Worm (Caenorhabditis elegans) whole organism, dauer: Measurements from ENCODE around the gene F41H10.5.
"Not testable (repeated sequence)": the region's sequence is repeated elsewhere in the genome, so short reads cannot be mapped to it uniquely, and the experiment has no call there.

Source experiments
- unc-62 ChIP-seq: sonication (generic microtip); optimal IDR thresholded peaks from 2 replicates; lab custom pipeline; 2017; ENCODE audit warnings: missing biosample characterization, missing genetic modification reagents, missing genetic modification characterization

Gene F41H10.5

DNA sequence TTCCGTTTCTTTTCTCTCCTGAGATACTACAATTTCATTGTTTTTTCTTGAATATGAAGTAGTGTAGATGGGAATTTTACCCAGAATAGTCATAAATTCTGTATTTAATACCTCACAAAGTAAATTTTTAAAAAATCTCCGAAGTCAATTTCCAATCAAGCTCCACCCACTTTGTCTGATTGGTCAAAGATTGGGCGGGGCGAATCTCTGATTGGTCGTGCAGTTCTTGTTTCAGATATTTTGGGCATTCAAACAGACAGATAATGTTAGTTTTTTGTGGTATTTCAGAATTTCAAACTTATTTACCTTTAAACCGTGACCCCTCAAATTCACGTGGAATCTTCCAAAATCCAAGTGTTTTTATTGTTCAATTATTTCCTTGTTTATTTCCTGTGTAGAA is at the start of gene F41H10.5:
F41H10.5 (plus strand) TSS at position 375 of the 400 bp plus-strand sequence.
- no peak for TF ChIP-seq unc-62 (GFP tag; lab: Kevin White, UChicago)

DNA sequence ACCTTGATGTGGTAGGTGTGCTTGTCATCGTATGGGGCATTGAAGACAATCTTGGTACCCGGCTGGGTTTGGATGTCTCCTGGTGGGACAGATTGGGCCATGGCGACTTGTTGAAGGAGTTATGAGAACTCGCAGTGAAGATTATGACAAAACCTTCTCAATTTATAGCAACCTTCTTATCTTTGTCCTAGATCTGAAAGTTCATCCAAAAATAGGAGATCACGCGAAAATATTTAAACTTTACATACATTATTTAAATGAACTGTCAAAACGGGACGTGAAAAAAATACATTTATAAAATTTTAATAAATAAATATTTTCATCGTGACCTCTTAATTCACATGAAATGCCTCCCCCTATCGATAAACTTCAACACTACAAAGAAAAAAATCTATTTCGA is 47.7 kb upstream of the F41H10.5 start, which contains the start of the genes msp-59 and ZK354.2:
msp-59 (minus strand) TSS at position 101 of the 400 bp plus-strand sequence.
ZK354.2 (plus strand) TSS at position 395 of the 400 bp plus-strand sequence.
- not testable (repeated sequence) for TF ChIP-seq unc-62 (GFP tag; lab: Kevin White, UChicago)

DNA sequence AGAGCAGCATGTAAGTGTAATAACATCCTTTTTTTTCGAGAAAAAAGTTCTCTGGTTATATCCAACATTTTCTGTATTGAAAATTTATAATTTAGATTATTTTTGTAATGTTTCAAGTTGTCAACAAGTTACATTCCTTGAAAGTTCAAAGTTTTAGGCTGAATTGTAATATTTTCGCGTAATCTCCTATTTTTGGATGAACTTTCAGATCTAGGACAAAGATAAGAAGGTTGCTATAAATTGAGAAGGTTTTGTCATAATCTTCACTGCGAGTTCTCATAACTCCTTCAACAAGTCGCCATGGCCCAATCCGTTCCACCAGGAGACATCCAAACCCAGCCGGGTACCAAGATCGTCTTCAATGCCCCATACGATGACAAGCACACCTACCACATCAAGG is 44.5 kb upstream of the F41H10.5 start, which contains the start of gene msp-65:
msp-65 (plus strand) TSS at position 301 of the 400 bp plus-strand sequence.
- TF ChIP-seq unc-62 (GFP tag; lab: Kevin White, UChicago), result not testable (repeated sequence)

DNA sequence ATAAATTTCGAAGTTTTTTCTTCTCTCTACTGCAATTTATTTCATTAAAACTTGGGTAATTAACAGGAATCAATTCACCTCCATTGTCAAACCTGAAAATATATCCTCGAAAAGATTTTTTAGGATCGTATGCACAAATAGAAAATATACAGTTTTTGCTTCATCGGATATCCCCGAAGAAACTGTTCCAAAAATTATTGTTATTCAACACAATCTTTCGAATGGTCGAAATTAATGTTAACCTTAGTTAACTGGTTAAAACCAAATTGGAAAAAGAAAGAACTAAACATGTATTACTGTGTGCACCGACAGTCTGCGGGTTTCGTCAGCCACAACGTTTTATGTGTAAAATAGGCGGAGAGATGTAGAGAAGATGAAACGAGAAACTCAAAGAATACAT is 43.6 kb upstream of the F41H10.5 start:
- TF ChIP-seq unc-62 (GFP tag; lab: Kevin White, UChicago), result no peak

DNA sequence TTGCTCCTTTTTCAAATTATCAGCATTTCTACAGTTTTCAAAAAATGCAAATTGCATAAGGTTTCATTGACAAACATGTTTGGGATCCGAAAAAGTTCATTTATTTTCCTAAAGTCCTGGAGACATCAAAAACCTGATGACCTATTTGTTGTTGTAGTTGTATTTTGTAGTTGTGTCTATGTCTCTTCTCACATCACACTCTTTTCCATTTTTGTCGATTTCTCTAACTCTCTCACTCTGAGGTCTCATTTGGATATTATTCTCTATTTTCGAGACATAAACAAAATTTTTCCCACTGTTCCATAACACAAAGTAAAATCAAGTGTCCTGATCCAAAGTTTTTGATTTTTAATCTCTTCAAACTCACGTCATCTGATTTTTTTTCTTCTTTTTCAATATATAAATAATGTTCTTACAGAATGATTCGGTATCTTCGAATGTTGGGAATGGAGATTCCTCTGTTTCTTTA is 41.8 kb upstream of the F41H10.5 start, which contains the start of gene slc-46A:
slc-46A (plus strand) TSS at position 419 of the 469 bp plus-strand sequence.
- no peak for TF ChIP-seq unc-62 (GFP tag; lab: Kevin White, UChicago)

DNA sequence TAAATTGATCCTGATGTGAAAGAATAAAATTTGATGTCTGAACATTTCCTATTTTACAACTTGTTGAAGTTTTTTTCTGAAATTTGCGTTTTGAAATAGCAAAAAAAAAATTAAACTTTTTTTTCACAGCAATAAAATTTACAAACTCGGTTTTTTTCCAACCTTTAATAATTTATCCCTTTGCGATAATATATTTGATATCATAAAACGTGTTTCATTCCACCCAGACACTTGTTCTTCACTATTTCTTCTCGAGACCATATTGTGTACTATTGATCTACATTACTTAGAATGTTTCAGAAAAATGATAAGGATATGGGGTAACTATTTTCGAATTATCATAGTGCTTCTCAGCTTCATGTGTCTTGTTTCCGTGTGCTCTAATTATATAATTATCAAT is 34.6 kb upstream of the F41H10.5 start, which contains the start of gene Y4C6B.4:
Y4C6B.4 (plus strand) TSS at position 301 of the 400 bp plus-strand sequence.
- TF ChIP-seq unc-62 (GFP tag; lab: Kevin White, UChicago), result no peak

DNA sequence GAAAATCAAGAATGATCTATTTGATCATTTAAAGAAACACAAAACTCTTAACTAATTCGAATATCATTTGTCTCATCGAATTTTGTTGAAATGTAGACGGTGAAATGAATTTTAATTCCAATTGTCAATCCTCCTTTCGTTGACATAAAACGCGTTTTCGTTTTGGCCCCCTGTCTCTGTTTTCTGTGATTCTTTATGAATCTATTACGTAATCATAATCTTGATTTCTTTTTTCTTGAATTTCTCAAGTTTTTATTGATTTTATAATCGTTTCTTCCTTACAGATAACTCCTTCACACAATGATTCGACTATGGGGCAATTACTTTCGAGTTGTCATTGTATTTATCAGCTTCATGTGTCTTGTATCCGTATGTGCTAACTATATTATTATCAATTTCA is 28.5 kb upstream of the F41H10.5 start, which contains the start of gene Y4C6B.3:
Y4C6B.3 (plus strand) TSS at position 301 of the 400 bp plus-strand sequence.
- TF ChIP-seq unc-62 (GFP tag; lab: Kevin White, UChicago), result no peak

DNA sequence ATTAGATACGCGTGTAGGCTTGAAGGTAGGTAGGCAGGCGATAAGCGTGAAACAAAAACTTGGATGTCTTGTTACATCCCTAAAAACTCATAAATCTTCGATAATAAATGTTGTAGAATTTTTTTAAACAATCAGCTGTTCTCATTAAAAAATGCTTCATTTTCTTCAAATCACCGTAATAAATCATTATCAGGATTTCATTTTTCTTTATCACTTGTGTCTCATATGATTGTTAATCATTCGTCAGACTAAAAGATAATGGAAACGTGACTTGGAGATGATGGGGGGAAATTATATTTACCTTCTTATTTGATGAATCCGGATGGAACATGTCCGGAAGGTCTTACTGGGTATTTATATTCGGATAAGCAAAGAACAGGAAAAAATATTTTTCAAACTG is 27.2 kb upstream of the F41H10.5 start:
- TF ChIP-seq unc-62 (GFP tag; lab: Kevin White, UChicago), result no peak

DNA sequence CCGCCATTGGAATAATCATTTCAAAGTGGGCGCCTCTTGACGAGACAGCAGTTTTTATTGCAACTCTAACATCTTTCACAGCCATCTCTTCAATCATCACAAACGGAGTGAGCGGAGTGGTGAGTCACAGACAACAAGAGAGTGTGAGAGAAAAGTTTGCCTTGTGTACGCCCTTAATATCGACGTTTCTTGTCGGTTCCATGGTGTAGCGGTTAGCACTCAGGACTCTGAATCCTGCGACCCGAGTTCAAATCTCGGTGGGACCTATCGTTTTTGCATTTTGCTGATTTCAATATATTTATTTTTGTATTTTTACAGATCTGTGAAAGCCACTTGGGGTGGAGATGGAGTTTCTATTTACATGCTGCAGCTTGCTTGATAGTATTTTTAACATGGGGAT is 26.2 kb upstream of the F41H10.5 start:
- no peak for TF ChIP-seq unc-62 (GFP tag; lab: Kevin White, UChicago)

DNA sequence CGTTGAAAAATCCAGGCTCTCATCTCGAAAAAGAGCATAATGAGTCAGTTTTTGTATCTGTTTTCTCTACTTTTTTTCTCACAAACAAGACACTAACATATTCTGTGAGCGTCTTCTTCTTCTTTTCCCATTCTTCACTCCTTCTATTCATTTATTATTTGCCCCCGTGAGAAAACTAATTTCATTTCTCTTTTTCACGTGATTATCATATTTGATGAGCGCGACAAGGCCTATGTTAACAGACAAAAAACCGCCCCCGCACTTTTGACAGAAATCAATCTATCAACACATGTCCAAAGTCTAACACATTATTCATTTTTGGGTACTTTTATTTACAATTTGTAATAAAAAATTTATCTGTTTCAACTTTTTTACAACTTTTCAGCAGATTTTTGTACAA is 23.1 kb upstream of the F41H10.5 start:
- no peak for TF ChIP-seq unc-62 (GFP tag; lab: Kevin White, UChicago)

DNA sequence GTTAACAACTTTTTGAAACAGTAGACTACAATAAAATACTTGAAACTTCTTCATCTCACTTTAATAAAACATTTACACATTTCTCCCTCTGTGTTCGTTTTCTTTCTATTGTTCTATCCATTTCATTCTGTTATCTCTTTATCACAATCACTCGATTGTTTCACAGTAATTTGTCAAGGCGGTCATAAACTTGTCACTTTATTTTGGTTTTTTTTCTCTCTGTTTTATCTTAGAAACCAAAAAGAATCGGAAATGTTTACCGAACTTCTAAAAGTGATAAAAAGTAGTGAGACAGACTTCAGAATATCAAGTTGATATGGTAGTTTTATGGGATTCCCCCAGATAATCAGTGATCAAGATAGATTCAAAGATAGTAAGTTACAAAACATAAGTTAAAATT is 21.5 kb upstream of the F41H10.5 start, which contains the start of gene Y4C6B.2:
Y4C6B.2 (plus strand) TSS at position 320 of the 400 bp plus-strand sequence.
- no peak for TF ChIP-seq unc-62 (GFP tag; lab: Kevin White, UChicago)

DNA sequence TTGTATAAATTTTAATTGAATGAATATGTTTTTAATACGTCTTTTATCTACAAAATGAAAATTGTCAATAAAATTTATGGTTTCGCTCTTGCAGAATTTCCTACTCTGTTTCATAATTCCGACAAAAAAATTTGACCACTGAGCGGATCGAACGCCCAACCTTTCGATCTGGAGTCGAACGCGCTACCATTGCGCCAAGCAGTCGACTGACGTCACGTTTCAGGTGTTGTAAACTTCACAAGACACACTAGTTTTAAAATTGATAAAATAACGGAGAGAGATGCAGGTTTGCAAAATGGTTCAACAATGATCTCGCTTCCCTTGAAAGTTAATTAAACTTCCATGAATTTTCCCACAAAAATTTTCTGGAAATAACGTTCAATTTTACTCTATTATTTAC is 16.5 kb upstream of the F41H10.5 start:
- TF ChIP-seq unc-62 (GFP tag; lab: Kevin White, UChicago), result no peak

DNA sequence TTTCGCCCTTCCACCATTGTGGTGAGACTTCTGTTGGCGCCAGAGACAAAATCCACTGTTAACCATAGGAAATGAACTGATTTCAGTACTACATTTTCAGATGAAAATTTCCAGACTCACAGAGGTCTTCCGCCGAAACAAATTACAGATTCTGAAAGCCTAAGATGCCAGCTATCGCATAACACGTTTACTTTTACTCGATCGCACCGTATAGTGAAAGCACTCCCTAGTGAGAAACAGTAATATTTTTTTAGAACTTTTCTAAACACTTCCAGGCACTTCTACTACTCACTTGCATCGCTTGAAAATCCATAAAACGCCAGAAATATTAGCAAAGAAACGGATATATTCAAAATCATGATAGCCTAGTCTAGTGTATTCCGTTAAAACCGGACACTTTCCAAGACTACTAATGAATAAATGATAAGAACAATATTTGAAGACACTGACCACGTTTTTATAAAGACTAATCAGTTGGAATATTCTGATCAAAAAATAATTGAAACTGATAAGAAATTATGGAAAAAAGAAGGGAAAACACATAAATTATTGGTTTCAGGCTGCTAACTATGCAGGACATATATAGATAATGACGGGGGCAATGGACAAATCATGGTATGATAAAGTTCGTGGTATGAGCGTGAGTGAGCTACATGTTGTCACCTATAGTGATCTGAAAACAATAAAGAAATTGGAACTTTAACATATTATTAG is 10.1 kb upstream of the F41H10.5 start, which contains the start of gene gba-4:
gba-4 (minus strand) TSS at position 418 of the 714 bp plus-strand sequence.
- TF ChIP-seq unc-62 (GFP tag; lab: Kevin White, UChicago), result not testable (repeated sequence)

DNA sequence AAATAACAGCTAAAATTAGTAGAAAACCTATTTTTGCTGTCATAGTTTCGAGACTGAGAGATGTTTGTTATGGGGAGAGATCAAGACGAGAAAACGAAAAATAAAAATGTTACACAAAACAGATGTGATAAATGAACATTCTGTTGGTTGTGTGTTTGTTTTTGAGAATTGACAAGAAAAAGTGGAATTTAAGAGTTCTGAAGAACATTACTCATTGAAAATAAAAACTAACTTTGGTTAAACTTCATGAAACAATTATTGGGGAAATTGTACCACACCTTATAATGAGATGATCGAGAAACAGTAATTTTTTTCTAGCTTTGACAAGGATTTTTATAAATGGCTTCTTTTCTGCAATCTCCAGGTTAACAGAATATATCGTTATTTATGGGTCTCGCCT is 7.3 kb upstream of the F41H10.5 start, which contains the start of gene Y4C6B.7:
Y4C6B.7 (minus strand) TSS at position 101 of the 400 bp plus-strand sequence.
- TF ChIP-seq unc-62 (GFP tag; lab: Kevin White, UChicago), result no peak

DNA sequence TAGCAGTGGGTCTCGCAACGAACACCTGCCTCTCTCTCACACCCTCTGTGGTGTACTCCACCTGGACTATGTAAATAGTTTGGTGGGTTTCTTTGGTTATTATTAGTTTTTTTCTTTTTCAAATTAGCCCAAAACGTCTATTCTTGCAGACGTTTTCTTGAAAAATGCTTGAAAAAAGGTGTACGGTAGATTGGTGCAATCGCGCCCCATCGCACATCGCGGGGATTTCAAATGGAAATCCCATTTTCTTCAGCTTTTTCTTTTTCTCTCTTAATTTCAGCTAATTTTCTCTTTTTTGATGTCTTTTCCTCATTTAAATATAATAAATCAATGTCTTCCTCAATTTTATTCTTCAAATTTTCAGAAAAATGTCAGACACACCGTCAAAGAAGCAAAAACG is 6.6 kb upstream of the F41H10.5 start, which contains the start of gene Y4C6B.1:
Y4C6B.1 (plus strand) TSS at position 365 of the 400 bp plus-strand sequence.
- TF ChIP-seq unc-62 (GFP tag; lab: Kevin White, UChicago), result no peak

DNA sequence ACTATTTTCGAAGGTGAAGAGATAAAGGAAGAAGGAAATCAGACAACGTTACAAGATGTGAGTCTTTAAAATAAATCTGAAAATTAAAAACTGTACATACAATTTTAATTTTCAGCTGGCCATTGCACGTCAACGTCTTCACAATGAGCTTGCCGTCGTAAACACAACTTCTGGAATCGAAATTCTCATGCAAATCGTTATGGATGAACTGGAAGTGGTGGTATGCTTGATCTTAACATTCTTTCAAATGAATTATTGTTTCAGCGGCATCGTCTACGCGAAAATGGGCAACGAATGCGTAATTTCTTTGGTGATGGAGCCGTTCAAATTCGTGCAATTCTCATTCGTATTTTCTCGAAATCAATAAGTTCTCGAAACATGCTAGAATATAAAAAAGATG is 6.1 kb upstream of the F41H10.5 start:
- TF ChIP-seq unc-62 (GFP tag; lab: Kevin White, UChicago), result no peak
